Fruit fly (Drosophila melanogaster) whole organism, pupa: ENCODE results near the gene mxc.

Experiments
- CG13204 ChIP-seq: fragments of 200-800 bp; sonication (Bioruptor generic); optimal IDR thresholded peaks from 2 replicates; lab custom pipeline; 2018; ENCODE audit warnings: missing biosample characterization, mild to moderate bottlenecking, missing genetic modification characterization, moderate library complexity
- D1 ChIP-seq: fragments of 200-800 bp; sonication (Bioruptor generic); optimal IDR thresholded peaks from 2 replicates; lab custom pipeline; 2018; ENCODE audit warnings: missing biosample characterization, mild to moderate bottlenecking, missing genetic modification characterization, moderate library complexity
- Ets98B ChIP-seq: fragments of 200-800 bp; sonication (Bioruptor generic); IDR thresholded peaks from 2 replicates; pipeline ENCODE4 v1.3.6; 2022; ENCODE audit warnings: missing biosample characterization, missing genetic modification characterization

dm6 chrX:9193604-9194003, 49.7 kb downstream of the mxc start, which contains the start of gene CG12106:
- TF ChIP-seq CG13204 (GFP tag; lab: Kevin White, UChicago) (no peak), Ets98B (no peak), D1 (no peak)
